Fruit fly (Drosophila melanogaster) whole organism, embryonic: Measurements from ENCODE around the gene Ugt37C2.

ENCODE experiments used
- ATbp ChIP-seq: fragments of 200-800 bp; sonication (Bioruptor generic); optimal IDR thresholded peaks from 2 replicates; lab custom pipeline; 2017; ENCODE audit warnings: missing biosample characterization, mild to moderate bottlenecking, missing genetic modification characterization, missing genetic modification reagents
- Antp ChIP-seq: fragments of 200-800 bp; sonication (Bioruptor generic); optimal IDR thresholded peaks from 3 replicates; lab custom pipeline; 2016; ENCODE audit warnings: missing biosample characterization, missing genetic modification characterization
- CG10209 ChIP-seq: fragments of 200-800 bp; sonication (Bioruptor generic); optimal IDR thresholded peaks from 3 replicates; lab custom pipeline; 2017; ENCODE audit warnings: missing biosample characterization, mild to moderate bottlenecking, missing genetic modification characterization, missing genetic modification reagents
- CG10267 ChIP-seq: fragments of 200-800 bp; sonication (Bioruptor generic); optimal IDR thresholded peaks from 2 replicates; lab custom pipeline; 2018; ENCODE audit warnings: missing biosample characterization, mild to moderate bottlenecking, missing genetic modification characterization, moderate library complexity
- CG10274 ChIP-seq: fragments of 200-800 bp; sonication (Bioruptor generic); optimal IDR thresholded peaks from 3 replicates; lab custom pipeline; 2017; ENCODE audit warnings: missing biosample characterization, mild to moderate bottlenecking, missing genetic modification characterization
- CG11695 ChIP-seq: fragments of 200-800 bp; sonication (Bioruptor generic); IDR thresholded peaks from 3 replicates; pipeline ENCODE4 v1.3.6; 2022; ENCODE audit warnings: missing biosample characterization, missing genetic modification characterization
- CG11696 ChIP-seq: fragments of 200-800 bp; sonication (Bioruptor generic); IDR thresholded peaks from 2 replicates; pipeline ENCODE4 v1.3.6; 2022; ENCODE audit warnings: missing biosample characterization, missing genetic modification characterization
- CG13424 ChIP-seq: fragments of 200-800 bp; sonication (Bioruptor generic); optimal IDR thresholded peaks from 2 replicates; lab custom pipeline; 2019; ENCODE audit warnings: missing biosample characterization, mild to moderate bottlenecking, missing genetic modification characterization, moderate library complexity
- CG13894 ChIP-seq: fragments of 200-800 bp; sonication (Bioruptor generic); optimal IDR thresholded peaks from 3 replicates; lab custom pipeline; 2018; ENCODE audit warnings: missing biosample characterization, mild to moderate bottlenecking, missing genetic modification characterization, moderate library complexity
- CG14014 ChIP-seq: fragments of 200-800 bp; sonication (Bioruptor generic); IDR thresholded peaks from 2 replicates; pipeline ENCODE4 v1.3.6; 2022; ENCODE audit warnings: missing biosample characterization, missing genetic modification characterization
- CG14441 ChIP-seq: fragments of 200-800 bp; sonication (Bioruptor generic); IDR thresholded peaks from 2 replicates; pipeline ENCODE4 v1.3.6; 2022; ENCODE audit warnings: missing biosample characterization, missing genetic modification characterization
- CG14710 ChIP-seq: fragments of 200-800 bp; sonication (Bioruptor generic); optimal IDR thresholded peaks from 3 replicates; lab custom pipeline; 2019; ENCODE audit warnings: missing biosample characterization, mild to moderate bottlenecking, missing genetic modification characterization, moderate library complexity
- CG17361 ChIP-seq: fragments of 200-800 bp; sonication (Bioruptor generic); IDR thresholded peaks from 3 replicates; pipeline ENCODE4 v1.3.6; 2022; ENCODE audit warnings: missing biosample characterization, missing genetic modification characterization
- CG17385 ChIP-seq: fragments of 200-800 bp; sonication (Bioruptor generic); optimal IDR thresholded peaks from 3 replicates; lab custom pipeline; 2018; ENCODE audit warnings: missing biosample characterization, mild to moderate bottlenecking, missing genetic modification characterization
- CG17802 ChIP-seq: fragments of 200-800 bp; sonication (Bioruptor generic); optimal IDR thresholded peaks from 2 replicates; lab custom pipeline; 2018; ENCODE audit warnings: missing biosample characterization, mild to moderate bottlenecking, missing genetic modification characterization, moderate library complexity
- CG18262 ChIP-seq: fragments of 200-800 bp; optimal IDR thresholded peaks from 3 replicates; lab custom pipeline; 2019; ENCODE audit warnings: missing biosample characterization, mild to moderate bottlenecking, missing genetic modification characterization, moderate library complexity
- CG2199 ChIP-seq: fragments of 200-800 bp; sonication (Bioruptor generic); IDR thresholded peaks from 3 replicates; pipeline ENCODE4 v1.3.6; 2022; ENCODE audit warnings: missing biosample characterization, missing genetic modification characterization
- CG2712 ChIP-seq: fragments of 200-800 bp; optimal IDR thresholded peaks from 3 replicates; lab custom pipeline; 2019; ENCODE audit warnings: missing biosample characterization, mild to moderate bottlenecking, missing genetic modification characterization, moderate library complexity
- CG33213 ChIP-seq: fragments of 200-800 bp; sonication (Bioruptor generic); optimal IDR thresholded peaks from 3 replicates; lab custom pipeline; 2016; ENCODE audit warnings: missing biosample characterization, missing genetic modification characterization
- CG4282 ChIP-seq: fragments of 200-800 bp; sonication (Bioruptor generic); optimal IDR thresholded peaks from 2 replicates; lab custom pipeline; 2016; ENCODE audit warnings: missing biosample characterization, missing genetic modification characterization
- CG4424 ChIP-seq: fragments of 200-800 bp; sonication (Bioruptor generic); optimal IDR thresholded peaks from 3 replicates; lab custom pipeline; 2016; ENCODE audit warnings: missing biosample characterization, missing genetic modification characterization
- CG4707 ChIP-seq: fragments of 200-800 bp; sonication (Bioruptor generic); optimal IDR thresholded peaks from 2 replicates; lab custom pipeline; 2018; ENCODE audit warnings: missing biosample characterization, mild to moderate bottlenecking, missing genetic modification characterization, moderate library complexity
- D ChIP-seq, 2 experiments: fragments of 200-800 bp in 1 of 2; fragments of >200 bp in 1 of 2; sonication (Bioruptor generic) in 1 of 2; optimal IDR thresholded peaks; 2 replicates in 1 of 2; 3 replicates in 1 of 2; lab custom pipeline; 2017; ENCODE audit warnings: mild to moderate bottlenecking in 1 of 2, missing biosample characterization in 1 of 2, missing genetic modification characterization in 1 of 2, missing genetic modification reagents in 1 of 2
- Dip3 ChIP-seq: fragments of 200-800 bp; sonication (Bioruptor generic); optimal IDR thresholded peaks from 3 replicates; lab custom pipeline; 2016; ENCODE audit warnings: missing biosample characterization, missing genetic modification characterization
- Drgx ChIP-seq: fragments of 200-800 bp; sonication (Bioruptor generic); IDR thresholded peaks from 2 replicates; pipeline ENCODE4 v1.3.6; 2022; ENCODE audit warnings: missing biosample characterization, missing genetic modification characterization
- HmgZ ChIP-seq: fragments of 200-800 bp; sonication (Bioruptor generic); optimal IDR thresholded peaks from 2 replicates; lab custom pipeline; 2018; ENCODE audit warnings: missing biosample characterization, mild to moderate bottlenecking, missing genetic modification characterization
- Med ChIP-seq: fragments of 200-800 bp; sonication (Bioruptor generic); peaks from one replicate; lab custom pipeline; 2016; ENCODE audit warnings: missing biosample characterization, missing genetic modification characterization, mild to moderate bottlenecking, inconsistent platforms, moderate library complexity
- Nf-YB ChIP-seq: fragments of 200-800 bp; sonication (Bioruptor generic); optimal IDR thresholded peaks from 3 replicates; lab custom pipeline; 2019; ENCODE audit warnings: missing biosample characterization, mild to moderate bottlenecking, missing genetic modification characterization, moderate library complexity
- Oli ChIP-seq: fragments of 200-800 bp; sonication (Bioruptor generic); optimal IDR thresholded peaks from 2 replicates; lab custom pipeline; 2018; ENCODE audit warnings: missing biosample characterization, mild to moderate bottlenecking, missing genetic modification characterization, moderate library complexity
- Opbp ChIP-seq: fragments of 200-800 bp; sonication (Bioruptor generic); IDR thresholded peaks from 3 replicates; pipeline ENCODE4 v1.3.6; 2022; ENCODE audit warnings: missing biosample characterization, missing genetic modification characterization; ENCODE audit not compliant: partially characterized antibody
- PHDP ChIP-seq: fragments of 200-800 bp; sonication (Bioruptor generic); optimal IDR thresholded peaks from 3 replicates; lab custom pipeline; 2018; ENCODE audit warnings: missing biosample characterization, mild to moderate bottlenecking, missing genetic modification characterization, moderate library complexity
- Sox100B ChIP-seq: fragments of 200-800 bp; sonication (Bioruptor generic); optimal IDR thresholded peaks from 3 replicates; lab custom pipeline; 2018; ENCODE audit warnings: missing biosample characterization, mild to moderate bottlenecking, missing genetic modification characterization
- Ssrp ChIP-seq: fragments of 200-800 bp; sonication (Bioruptor generic); optimal IDR thresholded peaks from 2 replicates; lab custom pipeline; 2018; ENCODE audit warnings: missing biosample characterization, mild to moderate bottlenecking, missing genetic modification characterization, moderate library complexity
- Vsx1 ChIP-seq: fragments of 200-800 bp; sonication (Bioruptor generic); optimal IDR thresholded peaks from 2 replicates; lab custom pipeline; 2017; ENCODE audit warnings: missing biosample characterization, mild to moderate bottlenecking, missing genetic modification characterization, missing genetic modification reagents
- Xrp1 ChIP-seq: fragments of 200-800 bp; sonication (Bioruptor generic); IDR thresholded peaks from 2 replicates; pipeline ENCODE4 v1.3.6; 2022; ENCODE audit warnings: missing biosample characterization, missing genetic modification characterization
- abd-A ChIP-seq: fragments of 200-800 bp; sonication (Bioruptor generic); optimal IDR thresholded peaks from 3 replicates; lab custom pipeline; 2019; ENCODE audit warnings: missing biosample characterization, mild to moderate bottlenecking, missing genetic modification characterization, moderate library complexity
- cg ChIP-seq: fragments of 200-800 bp; sonication (Bioruptor generic); optimal IDR thresholded peaks from 3 replicates; lab custom pipeline; 2019; ENCODE audit warnings: missing biosample characterization, mild to moderate bottlenecking, missing genetic modification characterization, moderate library complexity
- chinmo ChIP-seq: fragments of 200-800 bp; sonication (Bioruptor generic); IDR thresholded peaks from 4 replicates; pipeline ENCODE4 v1.3.6; 2022; ENCODE audit warnings: missing biosample characterization, missing genetic modification characterization; ENCODE audit not compliant: partially characterized antibody
- dmrt99B ChIP-seq: fragments of 200-800 bp; sonication (Bioruptor generic); optimal IDR thresholded peaks from 2 replicates; lab custom pipeline; 2018; ENCODE audit warnings: missing biosample characterization, mild to moderate bottlenecking, missing genetic modification characterization, moderate library complexity
- esg ChIP-seq: fragments of 200-800 bp; sonication (Bioruptor generic); conservative IDR thresholded peaks from 2 replicates; pipeline ENCODE4 v1.3.6; 2022; ENCODE audit warnings: missing biosample characterization, missing genetic modification characterization
- gcm ChIP-seq: fragments of 200-800 bp; sonication (Bioruptor generic); optimal IDR thresholded peaks from 2 replicates; lab custom pipeline; 2019; ENCODE audit warnings: missing biosample characterization, mild to moderate bottlenecking, missing genetic modification characterization, moderate library complexity
- lbe ChIP-seq: fragments of 200-800 bp; sonication (Bioruptor generic); optimal IDR thresholded peaks from 2 replicates; lab custom pipeline; 2016; ENCODE audit warnings: missing biosample characterization, mild to moderate bottlenecking, missing genetic modification characterization
- lilli ChIP-seq: fragments of 200-800 bp; sonication (Bioruptor generic); optimal IDR thresholded peaks from 3 replicates; lab custom pipeline; 2016; ENCODE audit warnings: missing biosample characterization, missing genetic modification characterization
- nom ChIP-seq: fragments of 200-800 bp; sonication (Bioruptor generic); optimal IDR thresholded peaks from 2 replicates; lab custom pipeline; 2017; ENCODE audit warnings: missing biosample characterization, missing genetic modification characterization, mild to moderate bottlenecking, moderate library complexity, missing genetic modification reagents
- phol ChIP-seq: fragments of 200-800 bp; sonication (Bioruptor generic); optimal IDR thresholded peaks from 3 replicates; lab custom pipeline; 2018; ENCODE audit warnings: missing biosample characterization, mild to moderate bottlenecking, missing genetic modification characterization, moderate library complexity
- psq ChIP-seq: fragments of 200-800 bp; sonication (Bioruptor generic); optimal IDR thresholded peaks from 2 replicates; lab custom pipeline; 2017; ENCODE audit warnings: missing biosample characterization, missing genetic modification characterization
- sisA ChIP-seq: fragments of 200-800 bp; sonication (Bioruptor generic); IDR thresholded peaks from 2 replicates; pipeline ENCODE4 v1.3.6; 2022; ENCODE audit warnings: missing biosample characterization, missing genetic modification characterization
- zf30C ChIP-seq: fragments of 200-800 bp; sonication (Bioruptor generic); optimal IDR thresholded peaks from 3 replicates; lab custom pipeline; 2018; ENCODE audit warnings: missing biosample characterization, mild to moderate bottlenecking, missing genetic modification characterization

The Ugt37C2 gene

DNA sequence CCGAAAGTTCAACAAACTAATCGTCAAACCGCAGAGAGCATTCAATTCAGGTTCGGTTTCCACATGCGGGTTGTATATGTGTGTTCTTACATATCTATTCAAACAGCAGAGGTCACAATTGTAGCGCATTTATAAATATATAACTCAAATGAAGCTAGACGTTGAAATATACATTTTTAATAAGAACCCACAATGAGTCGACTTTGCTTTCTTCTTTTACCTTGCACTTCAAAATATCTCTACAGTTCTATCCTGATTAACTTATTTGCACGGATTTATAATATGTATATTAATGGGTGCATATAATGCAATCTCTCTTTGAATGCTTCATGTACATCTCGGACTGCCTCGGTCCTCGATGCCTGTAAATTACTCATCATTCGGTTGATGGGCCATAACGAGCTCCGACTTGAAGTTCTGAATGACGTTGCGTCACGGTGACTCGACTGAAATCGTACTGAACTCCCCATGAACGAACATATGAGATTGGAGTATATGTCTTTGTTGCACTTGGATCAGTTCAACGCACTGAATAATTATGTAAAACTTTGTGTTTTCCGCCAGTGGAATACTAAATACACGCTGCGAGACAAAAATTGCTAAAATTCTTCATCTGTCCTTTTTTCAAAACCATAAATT, 24.4 kb downstream of the Ugt37C2 start (continued):
- peak; percentile 53 for TF ChIP-seq CG4424 (GFP tag; lab: Kevin White, UChicago)
- peak; percentile 43 for TF ChIP-seq CG13424 (tag; lab: Kevin White, UChicago)
- peak; percentile 21 for TF ChIP-seq PHDP
- peak; percentile 53 for TF ChIP-seq dmrt99B (tag; lab: Kevin White, UChicago)
- TF ChIP-seq sisA (GFP tag; lab: Robert Waterston, UW): 0 out of 2 replicates have a peak, but pooled peaks have one; percentile 25
- TF ChIP-seq CG11695 (GFP tag; lab: Robert Waterston, UW): no peak; the same call in 2 of the 3 replicates
- peak; percentile 42 for TF ChIP-seq Oli (tag; lab: Kevin White, UChicago)
- peak; percentile 46 for TF ChIP-seq Med (GFP tag; lab: Kevin White, UChicago)
- TF ChIP-seq CG17385 (GFP tag; lab: Kevin White, UChicago): peak; percentile 25
- TF ChIP-seq CG10209 (GFP tag; lab: Kevin White, UChicago): peak; percentile 13
- no peak for TF ChIP-seq Vsx1 (GFP tag; lab: Kevin White, UChicago)
- peak; percentile 36 for TF ChIP-seq lbe (GFP tag; lab: Kevin White, UChicago)
- TF ChIP-seq CG2712: peak; percentile 61
- TF ChIP-seq CG11696 (GFP tag; lab: Robert Waterston, UW): peak; percentile 88
- peak; percentile 86 for TF ChIP-seq gcm (GFP tag; lab: Kevin White, UChicago)
- TF ChIP-seq Sox100B (GFP tag; lab: Kevin White, UChicago): peak; percentile 32
- no peak for TF ChIP-seq Opbp (GFP tag; lab: Robert Waterston, UW)
- no peak for TF ChIP-seq zf30C (GFP tag; lab: Kevin White, UChicago)
- no peak for TF ChIP-seq abd-A (tag; lab: Kevin White, UChicago)
- TF ChIP-seq Antp (GFP tag; lab: Kevin White, UChicago): no peak
- TF ChIP-seq CG4707 (GFP tag; lab: Kevin White, UChicago): peak; percentile 1
- TF ChIP-seq HmgZ (tag; lab: Kevin White, UChicago): no peak
- no peak for TF ChIP-seq CG33213 (GFP tag; lab: Kevin White, UChicago)
- no peak for TF ChIP-seq lilli
- TF ChIP-seq Ssrp (tag; lab: Kevin White, UChicago): peak; percentile 13
- TF ChIP-seq Drgx (GFP tag; lab: Robert Waterston, UW): peak; percentile 31; the same call in 1 of the 2 replicates
- TF ChIP-seq CG14014: no peak
- peak; percentile 46 for TF ChIP-seq ATbp (GFP tag; lab: Kevin White, UChicago)
- no peak for TF ChIP-seq esg (GFP tag; lab: Robert Waterston, UW)
- TF ChIP-seq nom (GFP tag; lab: Kevin White, UChicago): peak; percentile 42
- no peak for TF ChIP-seq psq
- TF ChIP-seq CG13894: no peak
- peak; percentile 58 for TF ChIP-seq Xrp1 (GFP tag; lab: Robert Waterston, UW)
- TF ChIP-seq chinmo: no peak
- peak; percentile 21 for TF ChIP-seq cg (GFP tag; lab: Kevin White, UChicago)
- TF ChIP-seq CG4282 (GFP tag; lab: Kevin White, UChicago): no peak
- TF ChIP-seq phol (tag; lab: Kevin White, UChicago): peak; percentile 57
- TF ChIP-seq Dip3 (GFP tag; lab: Kevin White, UChicago): no peak
- TF ChIP-seq CG2199 (GFP tag; lab: Robert Waterston, UW): peak; percentile 6; the same call in 1 of the 3 replicates
- TF ChIP-seq CG14441 (GFP tag; lab: Robert Waterston, UW): no peak
- TF ChIP-seq CG18262: peak; percentile 75
- TF ChIP-seq CG14710 (tag; lab: Kevin White, UChicago): peak; percentile 43
- TF ChIP-seq CG10267 (tag; lab: Kevin White, UChicago): peak; percentile 27
- 0 out of 3 replicates have a peak, but pooled peaks have one; percentile 39 for TF ChIP-seq CG17361 (GFP tag; lab: Robert Waterston, UW)
- TF ChIP-seq Nf-YB: peak; percentile 30
- no peak for TF ChIP-seq CG10274 (GFP tag; lab: Kevin White, UChicago)
- TF ChIP-seq CG17802: peak; percentile 5
- no peak for TF ChIP-seq D (optimal IDR thresholded peaks at IDR 0.05; lab: Kevin White, UChicago)
- peak; percentile 54 for TF ChIP-seq D (GFP tag; optimal IDR thresholded peaks at IDR 0.05; lab: Kevin White, UChicago)
